Worm (Caenorhabditis elegans) whole organism, mixed stage, embryonic: ENCODE data around the gene dnj-3.

Experiments
- M03D4.4 ChIP-seq: sonication (generic microtip); optimal IDR thresholded peaks from 2 replicates; lab custom pipeline; 2017; ENCODE audit warnings: mild to moderate bottlenecking, missing genetic modification characterization, missing compliant biosample characterization
- bed-3 ChIP-seq: fragments of 200-800 bp; sonication (Bioruptor generic); optimal IDR thresholded peaks from 3 replicates; lab custom pipeline; 2018; ENCODE audit warnings: mild to moderate bottlenecking, missing genetic modification characterization, moderate library complexity, missing compliant biosample characterization
- blmp-1 ChIP-seq: fragments of 150-350 bp; optimal IDR thresholded peaks from 2 replicates; lab custom pipeline; 2014; ENCODE audit warnings: missing biosample characterization, missing genetic modification characterization
- ceh-39 ChIP-seq: fragments of 150-350 bp; optimal IDR thresholded peaks from 2 replicates; lab custom pipeline; 2014; ENCODE audit warnings: missing biosample characterization, missing genetic modification characterization
- ceh-43 ChIP-seq: fragments of 200-800 bp; sonication (Bioruptor generic); optimal IDR thresholded peaks from 2 replicates; lab custom pipeline; 2018; ENCODE audit warnings: mild to moderate bottlenecking, missing genetic modification characterization, moderate library complexity, missing compliant biosample characterization
- ceh-83 ChIP-seq: fragments of 200-800 bp; sonication (Bioruptor generic); optimal IDR thresholded peaks from 2 replicates; lab custom pipeline; 2018; ENCODE audit warnings: mild to moderate bottlenecking, missing genetic modification characterization, missing compliant biosample characterization
- cnd-1 ChIP-seq: fragments of 200-800 bp; sonication (Bioruptor generic); optimal IDR thresholded peaks from 2 replicates; lab custom pipeline; 2018; ENCODE audit warnings: mild to moderate bottlenecking, missing genetic modification characterization, missing compliant biosample characterization
- drap-1 ChIP-seq: fragments of 200-800 bp; sonication (Bioruptor generic); optimal IDR thresholded peaks from 3 replicates; lab custom pipeline; 2018; ENCODE audit warnings: mild to moderate bottlenecking, missing genetic modification characterization, missing compliant biosample characterization
- elt-1 ChIP-seq: sonication (generic microtip); optimal IDR thresholded peaks from 2 replicates; lab custom pipeline; 2017; ENCODE audit warnings: missing genetic modification characterization, mild to moderate bottlenecking, missing compliant biosample characterization, antibody characterized with exemption, moderate library complexity, borderline replicate concordance; ENCODE audit not compliant: insufficient read depth
- elt-3 ChIP-seq: fragments of 150-350 bp; optimal IDR thresholded peaks from 2 replicates; lab custom pipeline; 2014; ENCODE audit warnings: missing biosample characterization, missing genetic modification characterization
- flh-1 ChIP-seq: fragments of 200-800 bp; sonication (Bioruptor generic); optimal IDR thresholded peaks from 2 replicates; lab custom pipeline; 2018; ENCODE audit warnings: mild to moderate bottlenecking, missing genetic modification characterization, moderate library complexity, missing compliant biosample characterization
- ham-2 ChIP-seq: fragments of 200-800 bp; sonication (Bioruptor generic); optimal IDR thresholded peaks from 2 replicates; lab custom pipeline; 2018; ENCODE audit warnings: mild to moderate bottlenecking, missing genetic modification characterization, missing compliant biosample characterization
- hlh-1 ChIP-seq: fragments of 150-350 bp; optimal IDR thresholded peaks from 2 replicates; lab custom pipeline; 2014; ENCODE audit warnings: missing biosample characterization, missing genetic modification reagents, missing genetic modification characterization
- lin-13 ChIP-seq: fragments of 150-350 bp; optimal IDR thresholded peaks from 2 replicates; lab custom pipeline; 2014; ENCODE audit warnings: missing biosample characterization, missing genetic modification characterization
- lin-32 ChIP-seq: fragments of 200-800 bp; sonication (Bioruptor generic); optimal IDR thresholded peaks from 2 replicates; lab custom pipeline; 2018; ENCODE audit warnings: mild to moderate bottlenecking, missing genetic modification characterization, missing compliant biosample characterization
- lsy-2 ChIP-seq: fragments of 150-350 bp; optimal IDR thresholded peaks from 2 replicates; lab custom pipeline; 2014; ENCODE audit warnings: missing biosample characterization, missing genetic modification characterization
- mep-1 ChIP-seq: fragments of 150-350 bp; optimal IDR thresholded peaks from 2 replicates; lab custom pipeline; 2017; ENCODE audit warnings: missing biosample characterization, missing genetic modification reagents, missing genetic modification characterization, inconsistent platforms
- mls-2 ChIP-seq: sonication (generic microtip); optimal IDR thresholded peaks from 2 replicates; lab custom pipeline; 2016; ENCODE audit warnings: mild to moderate bottlenecking, missing genetic modification characterization, moderate library complexity, missing compliant biosample characterization
- nhr-12 ChIP-seq: fragments of 150-350 bp; optimal IDR thresholded peaks from 2 replicates; lab custom pipeline; 2014; ENCODE audit warnings: missing biosample characterization, missing genetic modification characterization
- nhr-2 ChIP-seq: fragments of 150-350 bp; optimal IDR thresholded peaks from 2 replicates; lab custom pipeline; 2014; ENCODE audit warnings: missing biosample characterization, missing genetic modification characterization
- nhr-237 ChIP-seq: fragments of 150-350 bp; optimal IDR thresholded peaks from 2 replicates; lab custom pipeline; 2014; ENCODE audit warnings: missing biosample characterization, missing genetic modification characterization
- nhr-28 ChIP-seq: fragments of 150-350 bp; optimal IDR thresholded peaks from 2 replicates; lab custom pipeline; 2014; ENCODE audit warnings: missing biosample characterization, missing genetic modification characterization
- pha-4 ChIP-seq: fragments of 150-350 bp; optimal IDR thresholded peaks from 2 replicates; lab custom pipeline; 2018; ENCODE audit warnings: missing biosample characterization, missing genetic modification reagents, missing genetic modification characterization
- sem-2 ChIP-seq: fragments of 200-800 bp; sonication (Bioruptor generic); optimal IDR thresholded peaks from 2 replicates; lab custom pipeline; 2018; ENCODE audit warnings: mild to moderate bottlenecking, missing genetic modification characterization, missing compliant biosample characterization
- snpc-4 ChIP-seq: fragments of 150-350 bp; optimal IDR thresholded peaks from 2 replicates; lab custom pipeline; 2014; ENCODE audit warnings: missing biosample characterization, missing genetic modification characterization
- sptf-1 ChIP-seq: sonication (generic microtip); optimal IDR thresholded peaks from 2 replicates; lab custom pipeline; 2017; ENCODE audit warnings: mild to moderate bottlenecking, missing genetic modification characterization, moderate library complexity, missing compliant biosample characterization
- tbx-8 ChIP-seq: fragments of 200-800 bp; sonication (Bioruptor generic); optimal IDR thresholded peaks from 2 replicates; lab custom pipeline; 2018; ENCODE audit warnings: mild to moderate bottlenecking, missing genetic modification characterization, moderate library complexity, missing compliant biosample characterization
- unc-39 ChIP-seq: fragments of 150-350 bp; optimal IDR thresholded peaks from 2 replicates; lab custom pipeline; 2014; ENCODE audit warnings: missing biosample characterization, missing genetic modification characterization
- unc-62 ChIP-seq: fragments of 150-350 bp; optimal IDR thresholded peaks from 2 replicates; lab custom pipeline; 2014; ENCODE audit warnings: missing biosample characterization, missing genetic modification reagents, missing genetic modification characterization
- zip-8 ChIP-seq: fragments of 150-350 bp; optimal IDR thresholded peaks from 2 replicates; lab custom pipeline; 2014; ENCODE audit warnings: missing biosample characterization, missing genetic modification characterization

dnj-3 gene

ce11 chrV:15087207-15087706 lies 18.8 kb downstream of the dnj-3 start, which contains the start of the genes C01G10.15 and C01G10.6:
TSS of gene C01G10.15 (minus strand) at chrV:15087307.
TSS of gene C01G10.6 (plus strand) at chrV:15087656.
- TF ChIP-seq mep-1 (tag; lab: Kevin White, UChicago) (no peak), hlh-1 (no peak), sem-2 (no peak), nhr-12 (no peak)

- TF ChIP-seq pha-4 (tag; lab: Kevin White, UChicago) (no peak), lsy-2 (no peak), elt-1 (no peak), ceh-83 (GFP tag; lab: Kevin White, UChicago) (no peak), cnd-1 (tag; lab: Kevin White, UChicago) (no peak), sptf-1 (tag; lab: Kevin White, UChicago) (no peak), lin-13 (no peak), unc-39 (no peak), snpc-4 (tag; lab: Kevin White, UChicago) (no peak), unc-62 (GFP tag; lab: Kevin White, UChicago) (no peak), sem-2 (no peak), mls-2 (tag; lab: Kevin White, UChicago) (no peak), bed-3 (GFP tag; lab: Kevin White, UChicago) (no peak), drap-1 (GFP tag; lab: Kevin White, UChicago) (no peak), ceh-43 (GFP tag; lab: Kevin White, UChicago) (no peak), lin-32 (GFP tag; lab: Kevin White, UChicago) (no peak)
Measured at ce11 chrV:15088613-15089012, 20.1 kb downstream of the dnj-3 start, which contains the start of gene C01G10.18. TSS of gene C01G10.18 (minus strand) at chrV:15088713.

DNA sequence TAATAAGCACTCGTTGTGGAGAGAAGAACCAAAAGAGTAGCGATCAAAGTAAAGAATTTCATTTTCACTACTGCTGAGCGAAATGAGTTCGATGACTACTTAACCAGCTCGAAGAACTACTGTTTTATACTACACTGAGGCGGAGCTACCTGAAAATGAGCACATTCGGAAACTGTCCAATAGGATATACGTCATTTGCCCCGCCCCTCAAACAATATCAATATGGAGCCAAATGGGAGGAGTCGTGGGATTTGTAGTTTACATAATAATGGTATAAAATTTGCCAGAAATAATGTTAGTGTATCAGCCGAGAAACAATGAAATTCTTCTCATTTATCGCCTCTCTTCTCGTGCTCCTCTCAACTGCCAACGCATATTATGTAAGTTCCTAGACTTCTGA lies 21.0 kb downstream of the dnj-3 start, which contains the start of the genes C01G10.5 and C01G10.4:
Gene C01G10.5 (minus strand): TSS at position 101 of the 400 bp plus-strand sequence.
Gene C01G10.4 (plus strand): TSS at position 303 of the 400 bp plus-strand sequence.
- no peak for TF ChIP-seq nhr-28 (tag; lab: Kevin White, UChicago)
- TF ChIP-seq snpc-4 (tag; lab: Kevin White, UChicago) = no peak
- no peak for TF ChIP-seq zip-8 (tag; lab: Kevin White, UChicago)
- TF ChIP-seq ham-2 (GFP tag; lab: Kevin White, UChicago) = no peak
- no peak for TF ChIP-seq blmp-1 (tag; lab: Kevin White, UChicago)
- TF ChIP-seq sem-2 = no peak
- TF ChIP-seq M03D4.4 (tag; lab: Kevin White, UChicago) = no peak
- no peak for TF ChIP-seq pha-4 (tag; lab: Kevin White, UChicago)
- TF ChIP-seq ceh-39 (tag; lab: Kevin White, UChicago) = no peak
- no peak for TF ChIP-seq mep-1 (tag; lab: Kevin White, UChicago)
- no peak for TF ChIP-seq cnd-1 (tag; lab: Kevin White, UChicago)
- no peak for TF ChIP-seq ceh-83 (GFP tag; lab: Kevin White, UChicago)
- no peak for TF ChIP-seq nhr-2 (tag; lab: Kevin White, UChicago)
- no peak for TF ChIP-seq nhr-237 (tag; lab: Kevin White, UChicago)
- no peak for TF ChIP-seq mls-2 (tag; lab: Kevin White, UChicago)
- TF ChIP-seq elt-3 (tag; lab: Kevin White, UChicago) = no peak
- TF ChIP-seq lin-13 = no peak

- TF ChIP-seq ceh-83 (GFP tag; lab: Kevin White, UChicago) (no peak), lsy-2 (no peak), drap-1 (GFP tag; lab: Kevin White, UChicago) (no peak), ham-2 (GFP tag; lab: Kevin White, UChicago) (no peak)
- TF ChIP-seq, all 35 proteins: peak for 0
Measured at ce11 chrV:15090457-15090856, 22.0 kb downstream of the dnj-3 start, which contains the start of gene C01G10.17. TSS of gene C01G10.17 (plus strand) at chrV:15090757.

DNA sequence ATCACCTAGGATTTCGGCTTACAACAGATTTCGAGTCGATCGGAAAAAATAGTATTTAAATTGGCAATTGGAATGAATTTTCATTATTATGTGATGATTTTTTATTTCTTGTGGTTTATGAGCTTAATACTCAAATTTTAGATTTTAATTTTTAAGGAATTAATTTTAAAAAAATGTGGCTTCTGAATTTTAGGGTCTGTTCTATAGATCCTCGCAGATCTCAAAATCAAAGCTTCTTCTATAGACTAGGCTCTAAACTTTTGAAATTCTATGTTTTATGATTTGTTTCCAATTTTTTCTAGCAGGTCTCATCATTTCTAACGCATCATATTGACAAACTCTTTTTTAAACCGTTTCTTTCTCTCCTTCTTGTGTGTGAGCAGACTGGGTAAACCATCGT lies 24.2 kb downstream of the dnj-3 start, which contains the start of gene txt-12:
Gene txt-12 (plus strand): TSS at position 301 of the 400 bp plus-strand sequence.
- TF ChIP-seq bed-3 (GFP tag; lab: Kevin White, UChicago) (no peak), tbx-8 (GFP tag; lab: Kevin White, UChicago) (no peak), elt-3 (tag; lab: Kevin White, UChicago) (no peak), unc-62 (GFP tag; lab: Kevin White, UChicago) (no peak), drap-1 (GFP tag; lab: Kevin White, UChicago) (no peak), ceh-43 (GFP tag; lab: Kevin White, UChicago) (no peak), ceh-39 (tag; lab: Kevin White, UChicago) (no peak), ham-2 (GFP tag; lab: Kevin White, UChicago) (no peak), nhr-12 (no peak), flh-1 (GFP tag; lab: Kevin White, UChicago) (no peak), sem-2 (no peak), lsy-2 (no peak), hlh-1 (no peak), mep-1 (tag; lab: Kevin White, UChicago) (no peak), pha-4 (tag; lab: Kevin White, UChicago) (no peak)
